Fruit fly (Drosophila melanogaster): ENCODE measurements around the gene CG15260.
A peak's percentile ranks its signal among the peaks of the same experiment; 100 is the strongest.

DNA sequence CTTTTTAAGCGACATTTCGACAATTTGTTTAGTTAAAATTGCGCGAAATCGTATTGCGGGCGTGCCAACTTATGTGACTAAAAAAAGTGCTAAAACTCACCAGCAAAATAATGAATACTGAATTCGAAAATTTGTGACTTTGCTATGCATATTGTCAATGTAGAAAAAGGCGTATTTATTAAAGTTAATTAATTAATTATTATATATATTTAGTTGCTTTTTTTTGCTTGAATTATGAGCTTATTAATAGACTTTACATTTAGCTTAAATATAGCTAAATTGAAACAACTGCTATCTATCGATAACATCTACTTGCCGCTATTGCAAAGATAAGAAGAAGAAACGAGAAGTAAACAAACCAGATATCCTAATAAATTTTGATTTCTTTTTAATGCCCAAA lies 35.8 kb downstream of the CG15260 start, which contains the start of the genes PolD3 and Uxt:
- TF ChIP-seq tgo (GFP tag; IDR thresholded peaks at IDR 0.05) (no peak), CG4282 (GFP tag; optimal IDR thresholded peaks at IDR 0.05) (no peak), CG7839 (tag; optimal IDR thresholded peaks at IDR 0.05) (no peak), Mes4 (GFP tag; optimal IDR thresholded peaks at IDR 0.05) (no peak), CG3847 (GFP tag; IDR thresholded peaks at IDR 0.05) (peak; percentile 27; the same call in 1 of the 2 replicates), Atf-2 (GFP tag; optimal IDR thresholded peaks at IDR 0.05) (no peak), toy (GFP tag; IDR thresholded peaks at IDR 0.05) (no peak), pan (optimal IDR thresholded peaks at IDR 0.05) (no peak), pan (GFP tag; optimal IDR thresholded peaks at IDR 0.05 in 1 of 2, IDR thresholded peaks at IDR 0.05 in 1 of 2) (no peak), tap (tag; optimal IDR thresholded peaks at IDR 0.05) (no peak), CG14014 (GFP tag; IDR thresholded peaks at IDR 0.05) (no peak), dati (GFP tag; IDR thresholded peaks at IDR 0.05) (no peak)

All from whole organism, embryonic.